Fruit fly (Drosophila melanogaster) whole organism, embryonic: Measurements from ENCODE around the gene CG31122.

Source experiments
- Abd-B ChIP-seq: fragments of 200-800 bp; sonication (Bioruptor generic); optimal IDR thresholded peaks from 2 replicates; lab custom pipeline; 2018; ENCODE audit warnings: missing biosample characterization, mild to moderate bottlenecking, missing genetic modification characterization, moderate library complexity
- Atf3 ChIP-seq: fragments of 200-800 bp; sonication (Bioruptor generic); optimal IDR thresholded peaks from 3 replicates; lab custom pipeline; 2016; ENCODE audit warnings: missing biosample characterization, missing genetic modification characterization
- BEAF-32 ChIP-seq: fragments of 200-800 bp; sonication (Bioruptor generic); optimal IDR thresholded peaks from 3 replicates; lab custom pipeline; 2017; ENCODE audit warnings: missing biosample characterization, missing genetic modification characterization, mild to moderate bottlenecking, moderate library complexity, missing genetic modification reagents
- Blimp-1 ChIP-seq: fragments of 200-800 bp; sonication (Bioruptor generic); optimal IDR thresholded peaks from 3 replicates; lab custom pipeline; 2018; ENCODE audit warnings: missing biosample characterization, missing genetic modification characterization, mild to moderate bottlenecking, moderate library complexity, missing genetic modification reagents
- BtbVII ChIP-seq: fragments of 200-800 bp; sonication (Bioruptor generic); optimal IDR thresholded peaks from 3 replicates; lab custom pipeline; 2017; ENCODE audit warnings: missing biosample characterization, mild to moderate bottlenecking, missing genetic modification characterization
- CG10267 ChIP-seq: fragments of 200-800 bp; sonication (Bioruptor generic); optimal IDR thresholded peaks from 2 replicates; lab custom pipeline; 2018; ENCODE audit warnings: missing biosample characterization, mild to moderate bottlenecking, missing genetic modification characterization, moderate library complexity
- CG11695 ChIP-seq: fragments of 200-800 bp; sonication (Bioruptor generic); IDR thresholded peaks from 3 replicates; pipeline ENCODE4 v1.3.6; 2022; ENCODE audit warnings: missing biosample characterization, missing genetic modification characterization
- CG12104 ChIP-seq: fragments of 200-800 bp; sonication (Bioruptor generic); optimal IDR thresholded peaks from 3 replicates; lab custom pipeline; 2016; ENCODE audit warnings: missing biosample characterization, missing genetic modification characterization
- CG13296 ChIP-seq: fragments of 200-800 bp; sonication (Bioruptor generic); optimal IDR thresholded peaks from 3 replicates; lab custom pipeline; 2018; ENCODE audit warnings: missing biosample characterization, mild to moderate bottlenecking, missing genetic modification characterization
- CG15269 ChIP-seq: fragments of 200-800 bp; sonication (Bioruptor generic); optimal IDR thresholded peaks from 2 replicates; lab custom pipeline; 2018; ENCODE audit warnings: missing biosample characterization, mild to moderate bottlenecking, missing genetic modification characterization, moderate library complexity
- CG1529 ChIP-seq: fragments of 200-800 bp; sonication (Bioruptor generic); optimal IDR thresholded peaks from 3 replicates; lab custom pipeline; 2018; ENCODE audit warnings: missing biosample characterization, missing genetic modification characterization
- CG16813 ChIP-seq: fragments of 200-800 bp; sonication (Bioruptor generic); IDR thresholded peaks from 3 replicates; pipeline ENCODE4 v1.3.6; 2022; ENCODE audit warnings: missing biosample characterization, missing genetic modification characterization; ENCODE audit not compliant: partially characterized antibody
- CG17359 ChIP-seq: fragments of 200-800 bp; sonication (Bioruptor generic); optimal IDR thresholded peaks from 3 replicates; lab custom pipeline; 2018; ENCODE audit warnings: missing biosample characterization, mild to moderate bottlenecking, missing genetic modification characterization, moderate library complexity
- CG17361 ChIP-seq: fragments of 200-800 bp; sonication (Bioruptor generic); IDR thresholded peaks from 3 replicates; pipeline ENCODE4 v1.3.6; 2022; ENCODE audit warnings: missing biosample characterization, missing genetic modification characterization
- CG17612 ChIP-seq: fragments of 200-800 bp; sonication (Bioruptor generic); IDR thresholded peaks from 2 replicates; pipeline ENCODE4 v1.3.6; 2022; ENCODE audit warnings: missing biosample characterization, missing genetic modification characterization
- CG17829 ChIP-seq: fragments of 200-800 bp; optimal IDR thresholded peaks from 2 replicates; lab custom pipeline; 2019; ENCODE audit warnings: missing biosample characterization, mild to moderate bottlenecking, missing genetic modification characterization, moderate library complexity
- CG32532 ChIP-seq: fragments of 200-800 bp; sonication (Bioruptor generic); IDR thresholded peaks from 2 replicates; pipeline ENCODE4 v1.3.6; 2022; ENCODE audit warnings: missing biosample characterization, missing genetic modification characterization
- CG3281 ChIP-seq: fragments of 200-800 bp; sonication (Bioruptor generic); optimal IDR thresholded peaks from 3 replicates; lab custom pipeline; 2017; ENCODE audit warnings: missing biosample characterization, mild to moderate bottlenecking, missing genetic modification characterization
- CG7839 ChIP-seq: fragments of 200-800 bp; sonication (Bioruptor generic); optimal IDR thresholded peaks from 3 replicates; lab custom pipeline; 2018; ENCODE audit warnings: missing biosample characterization, mild to moderate bottlenecking, missing genetic modification characterization, moderate library complexity
- CG9215 ChIP-seq: fragments of 200-800 bp; sonication (Bioruptor generic); IDR thresholded peaks from 2 replicates; pipeline ENCODE4 v1.3.6; 2022; ENCODE audit warnings: missing biosample characterization, missing genetic modification characterization
- Dip3 ChIP-seq: fragments of 200-800 bp; sonication (Bioruptor generic); optimal IDR thresholded peaks from 3 replicates; lab custom pipeline; 2016; ENCODE audit warnings: missing biosample characterization, missing genetic modification characterization
- Eip74EF ChIP-seq, 2 experiments: fragments of 200-800 bp in 1 of 2; fragments of >200 bp in 1 of 2; sonication (Bioruptor generic) in 1 of 2; optimal IDR thresholded peaks; 2 replicates each; lab custom pipeline; 2017 to 2019; ENCODE audit warnings: missing biosample characterization in 2 of 2, missing genetic modification characterization in 2 of 2, mild to moderate bottlenecking in 1 of 2, moderate library complexity in 1 of 2
- Ets65A ChIP-seq: fragments of 200-800 bp; sonication (Bioruptor generic); peaks from one replicate; lab custom pipeline; 2016; ENCODE audit warnings: missing biosample characterization, missing genetic modification characterization
- Fer3 ChIP-seq: fragments of 200-800 bp; sonication (Bioruptor generic); optimal IDR thresholded peaks from 2 replicates; lab custom pipeline; 2018; ENCODE audit warnings: missing biosample characterization, mild to moderate bottlenecking, missing genetic modification characterization, moderate library complexity
- Gsc ChIP-seq: fragments of 200-800 bp; sonication (Bioruptor generic); IDR thresholded peaks from 2 replicates; pipeline ENCODE4 v1.3.6; 2022; ENCODE audit warnings: missing biosample characterization, missing genetic modification characterization
- Hmr ChIP-seq: fragments of 200-800 bp; sonication (Bioruptor generic); optimal IDR thresholded peaks from 3 replicates; lab custom pipeline; 2017; ENCODE audit warnings: mild to moderate bottlenecking, missing biosample characterization, missing genetic modification reagents, missing genetic modification characterization
- Hr78 ChIP-seq, 2 experiments: fragments of 200-800 bp in 1 of 2; fragments of >200 bp in 1 of 2; sonication (Bioruptor generic) in 1 of 2; optimal IDR thresholded peaks; 2 replicates each; lab custom pipeline; 2017 to 2019; ENCODE audit warnings: missing biosample characterization in 2 of 2, missing genetic modification characterization in 2 of 2, mild to moderate bottlenecking in 1 of 2, moderate library complexity in 1 of 2
- Lhr ChIP-seq: fragments of 200-800 bp; sonication (Bioruptor generic); optimal IDR thresholded peaks from 3 replicates; lab custom pipeline; 2017; ENCODE audit warnings: mild to moderate bottlenecking, missing biosample characterization, missing genetic modification reagents, missing genetic modification characterization
- Nf-YC ChIP-seq: fragments of 200-800 bp; optimal IDR thresholded peaks from 3 replicates; lab custom pipeline; 2019; ENCODE audit warnings: missing biosample characterization, mild to moderate bottlenecking, missing genetic modification characterization, moderate library complexity
- Ssrp ChIP-seq: fragments of 200-800 bp; sonication (Bioruptor generic); optimal IDR thresholded peaks from 2 replicates; lab custom pipeline; 2018; ENCODE audit warnings: missing biosample characterization, mild to moderate bottlenecking, missing genetic modification characterization, moderate library complexity
- Stat92E ChIP-seq, 3 experiments: fragments of >200 bp in 2 of 3; fragments of 200-800 bp in 1 of 3; sonication (Bioruptor generic) in 1 of 3; optimal IDR thresholded peaks; 2 replicates each; lab custom pipeline; 2017 to 2019; ENCODE audit warnings: missing biosample characterization in 3 of 3, missing genetic modification characterization in 3 of 3, mild to moderate bottlenecking in 1 of 3, moderate library complexity in 1 of 3
- Vsx1 ChIP-seq: fragments of 200-800 bp; sonication (Bioruptor generic); optimal IDR thresholded peaks from 2 replicates; lab custom pipeline; 2017; ENCODE audit warnings: missing biosample characterization, mild to moderate bottlenecking, missing genetic modification characterization, missing genetic modification reagents
- Xbp1 ChIP-seq: fragments of 200-800 bp; sonication (Bioruptor generic); optimal IDR thresholded peaks from 3 replicates; lab custom pipeline; 2016; ENCODE audit warnings: missing biosample characterization, mild to moderate bottlenecking, missing genetic modification characterization
- Xrp1 ChIP-seq: fragments of 200-800 bp; sonication (Bioruptor generic); IDR thresholded peaks from 2 replicates; pipeline ENCODE4 v1.3.6; 2022; ENCODE audit warnings: missing biosample characterization, missing genetic modification characterization
- bsh ChIP-seq, 2 experiments: fragments of 200-800 bp; sonication (Bioruptor generic); optimal IDR thresholded peaks; 2 replicates each; lab custom pipeline; 2017 to 2018; ENCODE audit warnings: mild to moderate bottlenecking in 2 of 2, missing biosample characterization in 2 of 2, missing genetic modification characterization in 2 of 2, moderate library complexity in 1 of 2
- chn ChIP-seq: fragments of 200-800 bp; sonication (Bioruptor generic); optimal IDR thresholded peaks from 2 replicates; lab custom pipeline; 2016; ENCODE audit warnings: missing biosample characterization, missing genetic modification characterization
- dpn ChIP-seq, 2 experiments: fragments of 200-800 bp; sonication (Bioruptor generic); optimal IDR thresholded peaks; 3 replicates each; lab custom pipeline; 2016; ENCODE audit warnings: missing biosample characterization in 2 of 2, missing genetic modification characterization in 2 of 2
- eyg ChIP-seq: fragments of 200-800 bp; sonication (Bioruptor generic); optimal IDR thresholded peaks from 3 replicates; lab custom pipeline; 2016; ENCODE audit warnings: missing biosample characterization, missing genetic modification characterization
- fd102C ChIP-seq: fragments of 200-800 bp; sonication (Bioruptor generic); optimal IDR thresholded peaks from 2 replicates; lab custom pipeline; 2018; ENCODE audit warnings: missing biosample characterization, mild to moderate bottlenecking, missing genetic modification characterization, moderate library complexity
- ftz-f1 ChIP-seq: fragments of 200-800 bp; sonication (Bioruptor generic); optimal IDR thresholded peaks from 2 replicates; lab custom pipeline; 2016; ENCODE audit warnings: missing biosample characterization, missing genetic modification characterization
- gro ChIP-seq: fragments of 200-800 bp; sonication (Bioruptor generic); optimal IDR thresholded peaks from 2 replicates; lab custom pipeline; 2016; ENCODE audit warnings: missing biosample characterization, missing genetic modification characterization
- inv ChIP-seq: fragments of 200-800 bp; sonication (Bioruptor generic); IDR thresholded peaks from 2 replicates; pipeline ENCODE4 v1.3.6; 2022; ENCODE audit warnings: missing biosample characterization, missing genetic modification characterization; ENCODE audit not compliant: partially characterized antibody
- jing ChIP-seq: fragments of 200-800 bp; sonication (Bioruptor generic); optimal IDR thresholded peaks from 2 replicates; lab custom pipeline; 2018; ENCODE audit warnings: missing biosample characterization, mild to moderate bottlenecking, missing genetic modification characterization
- lov ChIP-seq, 2 experiments: fragments of 200-800 bp in 1 of 2; fragments of >200 bp in 1 of 2; sonication (Bioruptor generic) in 1 of 2; IDR thresholded peaks in 1 of 2; optimal IDR thresholded peaks in 1 of 2; 2 replicates in 1 of 2; 3 replicates in 1 of 2; pipeline versions ENCODE4 v1.3.6 to Lab custom; 2017 to 2022; ENCODE audit warnings: missing biosample characterization in 1 of 2, missing genetic modification characterization in 1 of 2
- peb ChIP-seq: fragments of 200-800 bp; sonication (Bioruptor generic); IDR thresholded peaks from 2 replicates; pipeline ENCODE4 v1.3.6; 2022; ENCODE audit warnings: missing biosample characterization, missing genetic modification characterization
- phol ChIP-seq: fragments of 200-800 bp; sonication (Bioruptor generic); optimal IDR thresholded peaks from 3 replicates; lab custom pipeline; 2018; ENCODE audit warnings: missing biosample characterization, mild to moderate bottlenecking, missing genetic modification characterization, moderate library complexity
- stwl ChIP-seq: fragments of 200-800 bp; sonication (Bioruptor generic); optimal IDR thresholded peaks from 3 replicates; lab custom pipeline; 2018; ENCODE audit warnings: missing biosample characterization, mild to moderate bottlenecking, missing genetic modification characterization, moderate library complexity
- zen ChIP-seq: fragments of 200-800 bp; sonication (Bioruptor generic); optimal IDR thresholded peaks from 3 replicates; lab custom pipeline; 2018; ENCODE audit warnings: missing biosample characterization, mild to moderate bottlenecking, missing genetic modification characterization, moderate library complexity

The CG31122 gene

DNA sequence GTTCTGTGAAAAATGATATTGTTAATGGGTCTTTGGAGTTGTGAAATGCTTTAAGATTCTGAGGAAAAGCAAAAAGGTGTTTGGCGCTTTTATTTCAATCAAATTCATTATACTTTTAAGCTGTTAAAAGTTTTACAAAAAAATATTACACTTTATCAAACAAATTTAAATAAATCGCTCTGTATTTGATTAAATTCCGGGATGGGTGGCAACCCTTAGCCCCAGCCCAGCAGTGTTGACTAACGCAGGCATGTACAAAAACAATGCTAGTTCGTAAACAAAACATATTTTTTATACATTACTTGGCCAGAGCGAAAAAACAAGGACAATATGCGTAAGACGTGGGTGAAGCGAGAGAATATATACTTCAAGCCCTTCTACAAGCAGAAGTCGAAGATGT, 8.0 kb downstream of the CG31122 start, which contains the start of gene CG7685 (continued):
- TF ChIP-seq bsh (GFP tag; optimal IDR thresholded peaks at IDR 0.05; lab: Kevin White, UChicago) (peak in 1 of 2 experiments; percentile 54), peb (GFP tag; lab: Robert Waterston, UW) (no peak), Ssrp (tag; lab: Kevin White, UChicago) (peak; percentile 33), CG17359 (tag; lab: Kevin White, UChicago) (peak; percentile 63), Xrp1 (peak; percentile 71), Nf-YC (tag; lab: Kevin White, UChicago) (peak; percentile 69), eyg (GFP tag; lab: Kevin White, UChicago) (peak; percentile 63), BtbVII (GFP tag; lab: Kevin White, UChicago) (peak; percentile 31), Vsx1 (GFP tag; lab: Kevin White, UChicago) (peak; percentile 8), Abd-B (GFP tag; lab: Kevin White, UChicago) (peak; percentile 1), Blimp-1 (GFP tag; lab: Kevin White, UChicago) (peak; percentile 38), Lhr (GFP tag; lab: Kevin White, UChicago) (peak; percentile 19), Eip74EF (GFP tag; optimal IDR thresholded peaks at IDR 0.05; lab: Kevin White, UChicago) (peak in 1 of 2 experiments; percentile 27), CG15269 (tag; lab: Kevin White, UChicago) (peak; percentile 73), ftz-f1 (GFP tag; lab: Kevin White, UChicago) (peak; percentile 29), Fer3 (peak; percentile 72), zen (peak; percentile 36), chn (GFP tag; lab: Kevin White, UChicago) (peak; percentile 64), CG10267 (tag; lab: Kevin White, UChicago) (peak; percentile 95), jing (GFP tag; lab: Kevin White, UChicago) (no peak), Atf3 (peak; percentile 4), phol (tag; lab: Kevin White, UChicago) (peak; percentile 50), Stat92E (GFP tag; optimal IDR thresholded peaks at IDR 0.05; lab: Kevin White, UChicago) (no peak), CG7839 (tag; lab: Kevin White, UChicago) (peak; percentile 62), CG17829 (peak; percentile 59), inv (no peak), CG11695 (0 out of 3 replicates have a peak, but pooled peaks have one; percentile 8), BEAF-32 (GFP tag; lab: Kevin White, UChicago) (peak; percentile 37), CG16813 (GFP tag; lab: Robert Waterston, UW) (no peak), Hr78 (GFP tag; optimal IDR thresholded peaks at IDR 0.05; lab: Kevin White, UChicago) (no peak), CG1529 (GFP tag; lab: Kevin White, UChicago) (peak; percentile 8), Gsc (GFP tag; lab: Robert Waterston, UW) (no peak), CG17361 (GFP tag; lab: Robert Waterston, UW) (peak; percentile 58; the same call in 1 of the 3 replicates), fd102C (no peak), dpn (GFP tag; optimal IDR thresholded peaks at IDR 0.05; lab: Kevin White, UChicago) (peak; percentile 65 to 66), gro (peak; percentile 85), lov (optimal IDR thresholded peaks at IDR 0.05; lab: Kevin White, UChicago) (no peak), lov (GFP tag; IDR thresholded peaks at IDR 0.05; lab: Robert Waterston, UW) (no peak), CG13296 (GFP tag; lab: Kevin White, UChicago) (peak; percentile 77), Xbp1 (GFP tag; lab: Kevin White, UChicago) (peak; percentile 70), Hmr (GFP tag; lab: Kevin White, UChicago) (peak; percentile 65), CG17612 (no peak), CG32532 (GFP tag; lab: Robert Waterston, UW) (peak; percentile 70), Ets65A (GFP tag; lab: Kevin White, UChicago) (peak; percentile 89), CG9215 (GFP tag; lab: Robert Waterston, UW) (0 out of 2 replicates have a peak, but pooled peaks have one; percentile 19), stwl (peak; percentile 89), CG12104 (peak; percentile 57), CG3281 (GFP tag; lab: Kevin White, UChicago) (peak; percentile 77), Dip3 (GFP tag; lab: Kevin White, UChicago) (peak; percentile 49)
